Worm (Caenorhabditis elegans): Measurements from ENCODE around the gene F21D12.3.

The F21D12.3 gene

DNA sequence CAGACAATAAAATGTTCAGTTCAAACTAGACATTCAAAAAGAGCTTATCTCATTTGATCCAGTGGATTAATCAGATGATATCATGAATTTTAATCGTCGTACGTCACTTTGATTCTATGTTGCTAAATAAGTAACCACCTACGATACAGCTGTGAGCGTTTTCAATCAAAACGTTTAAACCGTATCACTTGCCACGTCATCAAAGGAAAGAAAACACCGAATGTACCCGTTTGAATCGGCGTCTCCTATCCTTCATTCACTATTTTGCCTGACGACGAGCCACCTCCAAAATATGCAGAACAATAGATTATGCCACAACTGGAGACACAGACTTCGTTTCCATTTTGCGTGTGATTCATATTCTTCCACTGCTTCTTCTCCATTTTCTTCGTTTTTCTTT, 22.0 kb upstream of the F21D12.3 start:
- TF ChIP-seq blmp-1 (tag; optimal IDR thresholded peaks at IDR 0.05) (no peak), nhr-237 (tag; optimal IDR thresholded peaks at IDR 0.05) (no peak), flh-1 (GFP tag; optimal IDR thresholded peaks at IDR 0.05) (no peak), drap-1 (GFP tag; optimal IDR thresholded peaks at IDR 0.05) (no peak), nhr-12 (tag; optimal IDR thresholded peaks at IDR 0.05) (no peak), zip-8 (tag; optimal IDR thresholded peaks at IDR 0.05) (no peak), bed-3 (GFP tag; optimal IDR thresholded peaks at IDR 0.05) (no peak), elt-3 (tag; optimal IDR thresholded peaks at IDR 0.05) (no peak), lsy-2 (tag; optimal IDR thresholded peaks at IDR 0.05) (no peak), mab-5 (tag; optimal IDR thresholded peaks at IDR 0.05) (no peak), unc-62 (GFP tag; optimal IDR thresholded peaks at IDR 0.05) (no peak), pha-4 (tag; optimal IDR thresholded peaks at IDR 0.05) (no peak), nhr-28 (tag; optimal IDR thresholded peaks at IDR 0.05) (no peak), sem-2 (GFP tag; optimal IDR thresholded peaks at IDR 0.05) (no peak), lin-32 (GFP tag; optimal IDR thresholded peaks at IDR 0.05) (no peak), hlh-1 (tag; optimal IDR thresholded peaks at IDR 0.05) (no peak)

DNA sequence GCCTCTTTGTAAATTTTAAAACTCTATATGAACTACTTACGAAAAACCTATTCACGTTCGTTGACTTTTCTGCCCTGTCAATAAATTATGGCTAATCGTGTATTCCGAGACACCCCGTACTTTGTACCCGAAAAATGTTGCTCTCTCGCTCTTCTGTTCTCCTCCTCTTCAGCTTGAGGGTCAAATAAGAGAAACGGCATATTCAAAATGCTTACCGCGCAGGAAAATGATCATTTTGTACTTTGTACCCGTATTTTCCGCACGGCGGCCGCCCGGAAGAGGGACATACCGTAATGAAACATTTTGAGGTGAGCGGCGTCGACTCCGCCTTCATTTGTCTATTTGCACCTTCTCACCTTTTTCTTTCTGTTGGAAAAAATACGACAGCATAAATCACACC, 19.8 kb upstream of the F21D12.3 start:
- no peak for TF ChIP-seq lin-13 (tag; optimal IDR thresholded peaks at IDR 0.05)
- peak; percentile 70 for TF ChIP-seq pha-4 (tag; optimal IDR thresholded peaks at IDR 0.05)
- TF ChIP-seq unc-39 (tag; optimal IDR thresholded peaks at IDR 0.05) = no peak
- TF ChIP-seq flh-1 (GFP tag; optimal IDR thresholded peaks at IDR 0.05) = no peak
- peak; percentile 56 for TF ChIP-seq ham-2 (GFP tag; optimal IDR thresholded peaks at IDR 0.05)
- no peak for TF ChIP-seq unc-62 (GFP tag; optimal IDR thresholded peaks at IDR 0.05)
- TF ChIP-seq ceh-43 (GFP tag; optimal IDR thresholded peaks at IDR 0.05) = no peak
- no peak for TF ChIP-seq ceh-83 (GFP tag; optimal IDR thresholded peaks at IDR 0.05)
- TF ChIP-seq bed-3 (GFP tag; optimal IDR thresholded peaks at IDR 0.05) = no peak
- TF ChIP-seq tbx-8 (GFP tag; optimal IDR thresholded peaks at IDR 0.05) = no peak
- TF ChIP-seq drap-1 (GFP tag; optimal IDR thresholded peaks at IDR 0.05) = no peak

DNA sequence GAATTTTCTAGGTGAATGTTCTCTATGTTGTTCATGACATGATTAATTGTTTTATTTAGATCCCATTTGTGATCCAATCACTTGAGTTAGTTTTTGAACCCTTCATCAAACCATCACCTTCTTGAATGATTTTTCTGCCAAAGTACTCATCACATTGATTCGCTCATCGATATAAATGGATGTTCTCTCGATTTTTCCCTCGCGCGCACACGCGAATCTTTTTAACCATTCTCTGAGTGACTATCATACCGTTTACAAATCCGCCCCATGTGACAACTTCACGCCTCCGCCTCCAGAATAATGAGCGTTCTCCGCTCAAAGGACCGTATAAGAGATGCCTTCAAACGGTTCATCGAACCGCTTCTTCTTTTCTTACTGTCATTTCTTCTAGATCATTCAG, 19.1 kb upstream of the F21D12.3 start:
- TF ChIP-seq bed-3 (GFP tag; optimal IDR thresholded peaks at IDR 0.05) = no peak
- TF ChIP-seq nhr-12 (tag; optimal IDR thresholded peaks at IDR 0.05) = no peak
- TF ChIP-seq unc-39 (tag; optimal IDR thresholded peaks at IDR 0.05) = no peak
- TF ChIP-seq ces-1 (GFP tag; optimal IDR thresholded peaks at IDR 0.05) = no peak
- no peak for TF ChIP-seq ceh-83 (GFP tag; optimal IDR thresholded peaks at IDR 0.05)
- no peak for TF ChIP-seq snpc-4 (tag; optimal IDR thresholded peaks at IDR 0.05)

DNA sequence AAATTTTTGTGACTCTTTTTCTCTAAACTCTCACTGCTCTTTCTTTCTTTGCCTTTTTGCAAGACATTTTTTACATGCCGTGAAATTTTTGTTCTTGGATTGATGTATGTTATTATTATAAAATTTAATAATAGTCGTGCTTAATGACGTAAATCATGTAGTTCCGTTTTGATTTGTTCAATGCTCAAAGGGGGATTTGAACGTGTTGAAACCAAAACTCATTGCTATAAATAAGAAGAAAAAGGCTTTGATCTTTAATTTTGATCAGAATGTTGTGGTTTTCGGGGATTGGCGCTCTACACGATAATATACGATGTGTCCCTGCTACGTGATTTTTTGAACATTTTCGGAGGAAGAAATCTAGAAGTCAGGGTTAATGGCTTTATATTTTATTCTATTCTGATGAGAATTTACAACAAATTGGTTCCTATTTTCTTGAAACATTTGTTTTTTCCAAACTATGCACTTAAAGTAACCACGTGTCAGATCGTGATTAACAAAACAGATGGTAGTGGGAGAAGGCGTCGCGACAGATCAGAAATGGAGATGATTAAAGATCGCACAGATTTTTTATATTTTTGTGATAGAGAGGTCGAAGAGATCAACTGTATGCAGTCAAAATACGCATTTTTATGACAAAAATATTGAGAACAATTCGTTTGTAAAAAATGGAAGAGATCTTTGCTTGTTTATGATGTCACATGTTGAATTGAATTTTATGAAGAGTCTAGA, 17.9 kb upstream of the F21D12.3 start:
- TF ChIP-seq M03D4.4 (tag; optimal IDR thresholded peaks at IDR 0.05) (no peak), cnd-1 (tag; optimal IDR thresholded peaks at IDR 0.05) (no peak), mab-5 (tag; optimal IDR thresholded peaks at IDR 0.05) (no peak), ceh-43 (GFP tag; optimal IDR thresholded peaks at IDR 0.05) (no peak), nhr-28 (tag; optimal IDR thresholded peaks at IDR 0.05) (no peak), sptf-1 (tag; optimal IDR thresholded peaks at IDR 0.05) (no peak), mep-1 (tag; optimal IDR thresholded peaks at IDR 0.05) (no peak), unc-62 (GFP tag; optimal IDR thresholded peaks at IDR 0.05) (no peak)

DNA sequence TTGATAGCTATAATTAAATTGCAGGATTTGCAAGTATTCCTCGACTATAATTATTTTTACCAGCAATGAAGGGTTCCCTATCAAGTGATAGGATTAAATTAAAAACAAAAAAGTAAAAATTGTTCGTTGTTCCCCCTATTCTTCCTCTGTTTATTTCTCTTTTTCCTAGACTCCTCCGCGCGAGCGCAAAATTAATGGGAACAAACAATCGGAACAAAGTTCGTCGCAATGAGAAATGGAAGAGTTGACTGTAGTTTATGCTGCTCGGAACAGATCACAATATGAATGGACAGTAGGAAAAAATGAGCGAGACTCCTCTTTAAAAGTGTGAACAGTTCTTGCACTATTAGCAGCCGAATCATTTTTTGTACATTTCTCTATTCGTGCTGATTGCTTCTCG, 16.9 kb upstream of the F21D12.3 start:
- TF ChIP-seq drap-1 (GFP tag; optimal IDR thresholded peaks at IDR 0.05) (no peak), nhr-2 (tag; optimal IDR thresholded peaks at IDR 0.05) (no peak), flh-1 (GFP tag; optimal IDR thresholded peaks at IDR 0.05) (no peak), unc-62 (GFP tag; optimal IDR thresholded peaks at IDR 0.05) (no peak), ces-1 (GFP tag; optimal IDR thresholded peaks at IDR 0.05) (no peak), nhr-76 (tag; optimal IDR thresholded peaks at IDR 0.05) (no peak), mab-5 (tag; optimal IDR thresholded peaks at IDR 0.05) (no peak), sem-2 (GFP tag; optimal IDR thresholded peaks at IDR 0.05) (no peak), cnd-1 (tag; optimal IDR thresholded peaks at IDR 0.05) (no peak), mep-1 (tag; optimal IDR thresholded peaks at IDR 0.05) (no peak), bed-3 (GFP tag; optimal IDR thresholded peaks at IDR 0.05) (no peak), nhr-237 (tag; optimal IDR thresholded peaks at IDR 0.05) (no peak), unc-39 (tag; optimal IDR thresholded peaks at IDR 0.05) (no peak), tbx-8 (GFP tag; optimal IDR thresholded peaks at IDR 0.05) (no peak), zip-8 (tag; optimal IDR thresholded peaks at IDR 0.05) (no peak), sptf-1 (tag; optimal IDR thresholded peaks at IDR 0.05) (no peak)
